Fruit fly (Drosophila melanogaster) whole organism, embryonic: ENCODE measurements around the gene tai.

ENCODE experiments used
- CG1024 ChIP-seq: fragments of 200-800 bp; sonication (Bioruptor generic); IDR thresholded peaks from 2 replicates; pipeline ENCODE4 v1.3.6; 2022; ENCODE audit warnings: missing biosample characterization, missing genetic modification characterization
- CG10366 ChIP-seq: fragments of 200-800 bp; sonication (Bioruptor generic); IDR thresholded peaks from 2 replicates; pipeline ENCODE4 v1.3.6; 2022; ENCODE audit warnings: missing biosample characterization, missing genetic modification characterization
- CG3847 ChIP-seq: fragments of 200-800 bp; sonication (Bioruptor generic); IDR thresholded peaks from 2 replicates; pipeline ENCODE4 v1.3.6; 2022; ENCODE audit warnings: missing biosample characterization, missing genetic modification characterization
- CG6791 ChIP-seq: fragments of 200-800 bp; sonication (Bioruptor generic); IDR thresholded peaks from 3 replicates; pipeline ENCODE4 v1.3.6; 2022; ENCODE audit warnings: missing biosample characterization, missing genetic modification characterization; ENCODE audit not compliant: partially characterized antibody
- CHES-1-like ChIP-seq: fragments of 200-800 bp; sonication (Bioruptor generic); optimal IDR thresholded peaks from 2 replicates; lab custom pipeline; 2016; ENCODE audit warnings: missing biosample characterization, missing genetic modification characterization
- Fer2 ChIP-seq: fragments of 200-800 bp; sonication (Bioruptor generic); optimal IDR thresholded peaks from 2 replicates; lab custom pipeline; 2018; ENCODE audit warnings: missing biosample characterization, mild to moderate bottlenecking, missing genetic modification characterization, moderate library complexity
- Mad ChIP-seq: fragments of 200-800 bp; sonication (Bioruptor generic); optimal IDR thresholded peaks from 2 replicates; lab custom pipeline; 2016; ENCODE audit warnings: missing biosample characterization, missing genetic modification characterization
- NfI ChIP-seq: fragments of 200-800 bp; sonication (Bioruptor generic); optimal IDR thresholded peaks from 3 replicates; lab custom pipeline; 2018; ENCODE audit warnings: missing biosample characterization, mild to moderate bottlenecking, missing genetic modification characterization, moderate library complexity
- Six4 ChIP-seq: fragments of 200-800 bp; sonication (Bioruptor generic); optimal IDR thresholded peaks from 2 replicates; lab custom pipeline; 2016; ENCODE audit warnings: missing biosample characterization, missing genetic modification characterization
- TFAM ChIP-seq: fragments of 200-800 bp; sonication (Bioruptor generic); optimal IDR thresholded peaks from 2 replicates; lab custom pipeline; 2017; ENCODE audit warnings: missing biosample characterization, missing genetic modification characterization, inconsistent platforms
- Trl ChIP-seq, 3 experiments: fragments of >200 bp in 2 of 3; fragments of 200-800 bp in 1 of 3; sonication (Bioruptor generic) in 1 of 3; optimal IDR thresholded peaks; 2 replicates in 1 of 3; 3 replicates in 2 of 3; lab custom pipeline; 2016 to 2017; ENCODE audit warnings: missing biosample characterization in 1 of 3, missing genetic modification characterization in 1 of 3
- ato ChIP-seq: fragments of 200-800 bp; sonication (Bioruptor generic); IDR thresholded peaks from 2 replicates; pipeline ENCODE4 v1.3.6; 2022; ENCODE audit warnings: missing biosample characterization, missing genetic modification characterization; ENCODE audit not compliant: partially characterized antibody
- az2 ChIP-seq: fragments of 200-800 bp; sonication (Bioruptor generic); optimal IDR thresholded peaks from 3 replicates; lab custom pipeline; 2016; ENCODE audit warnings: missing biosample characterization, missing genetic modification characterization
- chinmo ChIP-seq: fragments of 200-800 bp; sonication (Bioruptor generic); IDR thresholded peaks from 4 replicates; pipeline ENCODE4 v1.3.6; 2022; ENCODE audit warnings: missing biosample characterization, missing genetic modification characterization; ENCODE audit not compliant: partially characterized antibody
- dmrt99B ChIP-seq: fragments of 200-800 bp; sonication (Bioruptor generic); optimal IDR thresholded peaks from 2 replicates; lab custom pipeline; 2018; ENCODE audit warnings: missing biosample characterization, mild to moderate bottlenecking, missing genetic modification characterization, moderate library complexity
- fd96Cb ChIP-seq: fragments of 200-800 bp; sonication (Bioruptor generic); optimal IDR thresholded peaks from 2 replicates; lab custom pipeline; 2018; ENCODE audit warnings: missing biosample characterization, mild to moderate bottlenecking, missing genetic modification characterization, moderate library complexity
- hbn ChIP-seq: fragments of 200-800 bp; sonication (Bioruptor generic); IDR thresholded peaks from 2 replicates; pipeline ENCODE4 v1.3.6; 2022; ENCODE audit warnings: missing biosample characterization, missing genetic modification characterization; ENCODE audit not compliant: partially characterized antibody
- pita ChIP-seq: fragments of 200-800 bp; sonication (Bioruptor generic); optimal IDR thresholded peaks from 2 replicates; lab custom pipeline; 2017; ENCODE audit warnings: missing biosample characterization, mild to moderate bottlenecking, missing genetic modification characterization
- zfh2 ChIP-seq: fragments of 200-800 bp; sonication (Bioruptor generic); optimal IDR thresholded peaks from 2 replicates; lab custom pipeline; 2016; ENCODE audit warnings: missing biosample characterization, missing genetic modification characterization

tai gene

DNA sequence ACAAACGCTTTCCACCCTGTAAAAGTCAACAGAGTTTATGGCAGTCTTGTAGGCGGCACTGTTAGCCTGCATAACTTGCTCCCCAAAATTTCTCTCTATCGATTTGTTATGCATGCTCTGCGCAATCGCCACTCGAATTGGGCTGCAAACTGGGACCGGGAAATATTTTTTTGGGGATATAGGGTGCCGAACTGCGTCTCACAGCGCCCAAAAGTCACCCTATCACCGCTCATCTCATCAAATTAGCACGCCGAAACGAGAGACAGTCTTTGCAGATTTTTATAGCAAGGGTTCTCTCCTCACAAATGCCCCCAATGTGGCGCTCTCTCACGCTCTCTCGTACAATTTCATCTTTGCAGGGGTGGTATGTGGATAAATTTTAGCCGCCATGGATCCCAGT, 105.5 kb downstream of the tai start (continued):
- no peak for TF ChIP-seq az2 (GFP tag; lab: Kevin White, UChicago)
- TF ChIP-seq CG6791 (GFP tag; lab: Robert Waterston, UW): no peak
- peak; percentile 47 to 76 for TF ChIP-seq Trl (optimal IDR thresholded peaks at IDR 0.05; lab: Kevin White, UChicago)
- TF ChIP-seq Trl (GFP tag; optimal IDR thresholded peaks at IDR 0.05; lab: Kevin White, UChicago): no peak
- TF ChIP-seq pita (GFP tag; lab: Kevin White, UChicago): no peak
- no peak for TF ChIP-seq hbn
- TF ChIP-seq CG10366: peak; percentile 74; the same call in 1 of the 2 replicates
- no peak for TF ChIP-seq Fer2
- no peak for TF ChIP-seq zfh2 (GFP tag; lab: Kevin White, UChicago)
- no peak for TF ChIP-seq CHES-1-like
- TF ChIP-seq dmrt99B (tag; lab: Kevin White, UChicago): no peak
- TF ChIP-seq CG3847: 0 out of 2 replicates have a peak, but pooled peaks have one; percentile 12
- TF ChIP-seq Six4 (GFP tag; lab: Kevin White, UChicago): no peak
- TF ChIP-seq Mad (GFP tag; lab: Kevin White, UChicago): no peak
- TF ChIP-seq NfI: no peak
- no peak for TF ChIP-seq ato
- no peak for TF ChIP-seq chinmo (GFP tag; lab: Robert Waterston, UW)
- TF ChIP-seq CG1024: no peak
- no peak for TF ChIP-seq fd96Cb (tag; lab: Kevin White, UChicago)
- TF ChIP-seq TFAM (GFP tag; lab: Kevin White, UChicago): no peak
